Worm (Caenorhabditis elegans) whole organism, L2 larva: ENCODE results near the gene Y34B4A.10.

Experiments used
- aly-2 ChIP-seq: fragments of 150-350 bp; optimal IDR thresholded peaks from 2 replicates; lab custom pipeline; 2014; ENCODE audit warnings: missing biosample characterization, missing genetic modification characterization
- egl-27 ChIP-seq: sonication (generic microtip); optimal IDR thresholded peaks from 3 replicates; lab custom pipeline; 2017; ENCODE audit warnings: missing biosample characterization, missing genetic modification reagents, missing genetic modification characterization
- lin-13 ChIP-seq: fragments of 150-350 bp; optimal IDR thresholded peaks from 2 replicates; lab custom pipeline; 2014; ENCODE audit warnings: missing biosample characterization, missing genetic modification reagents, missing genetic modification characterization
- lin-39 ChIP-seq: fragments of 150-350 bp; optimal IDR thresholded peaks from 2 replicates; lab custom pipeline; 2014; ENCODE audit warnings: missing biosample characterization, missing genetic modification reagents, missing genetic modification characterization
- mdl-1 ChIP-seq, 2 experiments: fragments of 150-350 bp in 1 of 2; sonication (generic microtip) in 1 of 2; optimal IDR thresholded peaks; 2 replicates each; lab custom pipeline; 2017; ENCODE audit warnings: missing biosample characterization in 2 of 2, missing genetic modification characterization in 2 of 2
- unc-55 ChIP-seq: fragments of 150-350 bp; sonication (generic microtip); optimal IDR thresholded peaks from 3 replicates; lab custom pipeline; 2014; ENCODE audit warnings: missing biosample characterization, missing genetic modification reagents, missing genetic modification characterization
- zag-1 ChIP-seq: fragments of 150-350 bp; optimal IDR thresholded peaks from 2 replicates; lab custom pipeline; 2014; ENCODE audit warnings: missing biosample characterization, missing genetic modification characterization

DNA sequence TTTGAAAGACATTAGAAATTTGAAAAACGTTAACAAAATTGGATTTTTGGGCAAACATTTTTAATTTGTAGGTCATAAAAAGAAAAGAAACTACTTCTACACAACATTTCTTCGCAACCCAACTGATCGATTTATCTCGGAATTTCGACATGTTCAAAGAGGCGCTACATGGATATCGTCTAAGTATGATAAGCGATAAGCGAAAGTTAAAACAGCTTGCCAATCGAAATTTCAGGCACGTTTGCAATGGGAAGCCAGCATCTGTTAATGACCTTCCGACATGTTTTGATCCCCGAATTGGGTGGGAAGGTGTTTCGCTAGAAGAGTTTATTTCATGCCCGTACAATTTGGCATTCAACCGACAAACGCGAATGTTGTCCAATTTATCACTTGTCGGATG is 27.1 kb downstream of the Y34B4A.10 start:
- TF ChIP-seq zag-1 (no peak), mdl-1 (tag; optimal IDR thresholded peaks at IDR 0.05; lab: Kevin White, UChicago) (no peak), aly-2 (tag; lab: Kevin White, UChicago) (no peak), lin-13 (no peak), lin-39 (no peak), unc-55 (GFP tag; lab: Kevin White, UChicago) (no peak), egl-27 (tag; lab: Kevin White, UChicago) (no peak)
